Worm (Caenorhabditis elegans) whole organism, L2 larva: Measurements from ENCODE around the gene F56C3.8.

Experiments used
- lin-39 ChIP-seq: fragments of 150-350 bp; optimal IDR thresholded peaks from 2 replicates; lab custom pipeline; 2014; ENCODE audit warnings: missing biosample characterization, missing genetic modification reagents, missing genetic modification characterization
- lsy-2 ChIP-seq, 2 experiments: fragments of 150-350 bp in 1 of 2; sonication (generic microtip) in 1 of 2; optimal IDR thresholded peaks; 2 replicates each; lab custom pipeline; 2014 to 2017; ENCODE audit warnings: missing biosample characterization in 2 of 2, missing genetic modification characterization in 2 of 2
- mab-5 ChIP-seq: fragments of 150-350 bp; optimal IDR thresholded peaks from 2 replicates; lab custom pipeline; 2014; ENCODE audit warnings: missing biosample characterization, missing genetic modification characterization
- mdl-1 ChIP-seq, 2 experiments: fragments of 150-350 bp in 1 of 2; sonication (generic microtip) in 1 of 2; optimal IDR thresholded peaks; 2 replicates each; lab custom pipeline; 2017; ENCODE audit warnings: missing biosample characterization in 2 of 2, missing genetic modification characterization in 2 of 2
- nhr-12 ChIP-seq: fragments of 150-350 bp; optimal IDR thresholded peaks from 2 replicates; lab custom pipeline; 2014; ENCODE audit warnings: missing biosample characterization, missing genetic modification characterization
- skn-1 ChIP-seq: sonication (generic microtip); optimal IDR thresholded peaks from 2 replicates; lab custom pipeline; 2017; ENCODE audit warnings: missing biosample characterization, missing genetic modification characterization
- sma-9 ChIP-seq, 2 experiments: fragments of 150-350 bp in 1 of 2; sonication (generic microtip) in 1 of 2; optimal IDR thresholded peaks; 2 replicates each; lab custom pipeline; 2014 to 2016; ENCODE audit warnings: missing genetic modification characterization in 2 of 2, mild to moderate bottlenecking in 1 of 2, missing biosample characterization in 1 of 2, missing compliant biosample characterization in 1 of 2, missing genetic modification reagents in 1 of 2, moderate library complexity in 1 of 2
- unc-39 ChIP-seq: fragments of 150-350 bp; optimal IDR thresholded peaks from 2 replicates; lab custom pipeline; 2014; ENCODE audit warnings: missing biosample characterization, missing genetic modification characterization
- unc-55 ChIP-seq: fragments of 150-350 bp; sonication (generic microtip); optimal IDR thresholded peaks from 3 replicates; lab custom pipeline; 2014; ENCODE audit warnings: missing biosample characterization, missing genetic modification reagents, missing genetic modification characterization
- unc-62 ChIP-seq: fragments of 150-350 bp; optimal IDR thresholded peaks from 2 replicates; lab custom pipeline; 2014; ENCODE audit warnings: missing biosample characterization, missing genetic modification reagents, missing genetic modification characterization
- zag-1 ChIP-seq: fragments of 150-350 bp; optimal IDR thresholded peaks from 2 replicates; lab custom pipeline; 2014; ENCODE audit warnings: missing biosample characterization, missing genetic modification characterization
- ztf-11 ChIP-seq: sonication (generic microtip); optimal IDR thresholded peaks from 2 replicates; lab custom pipeline; 2017; ENCODE audit warnings: missing biosample characterization, missing genetic modification characterization

ce11 chrX:1337009-1337408 lies 47.4 kb downstream of the F56C3.8 start, which contains the start of gene ttr-37:
- TF ChIP-seq lsy-2 (tag; optimal IDR thresholded peaks at IDR 0.05; lab: Kevin White, UChicago) (no peak), mab-5 (tag; lab: Kevin White, UChicago) (no peak), lin-39 (tag; lab: Kevin White, UChicago) (no peak), unc-39 (tag; lab: Kevin White, UChicago) (no peak), mdl-1 (tag; optimal IDR thresholded peaks at IDR 0.05; lab: Kevin White, UChicago) (no peak), skn-1 (no peak), sma-9 (GFP tag; optimal IDR thresholded peaks at IDR 0.05; lab: Kevin White, UChicago) (peak; percentile 62), sma-9 (tag; optimal IDR thresholded peaks at IDR 0.05; lab: Kevin White, UChicago) (no peak), nhr-12 (no peak), zag-1 (no peak), ztf-11 (tag; lab: Kevin White, UChicago) (no peak), unc-62 (GFP tag; lab: Kevin White, UChicago) (no peak), unc-55 (no peak)
